Fruit fly (Drosophila melanogaster): ENCODE data around the gene sas.

sas gene

dm6 chr3R:7162356-7163289 is at the start of gene sas:
TSS of gene sas (plus strand) at chr3R:7162808.
- TF ChIP-seq usp (GFP tag; optimal IDR thresholded peaks at IDR 0.05) = no peak
- TF ChIP-seq psq (optimal IDR thresholded peaks at IDR 0.05) = no peak
- peak; percentile 69 for TF ChIP-seq Dll (optimal IDR thresholded peaks at IDR 0.05)
- no peak for TF ChIP-seq pan (optimal IDR thresholded peaks at IDR 0.05)
- no peak for TF ChIP-seq CG8478 (optimal IDR thresholded peaks at IDR 0.05)
- peak in 1 of 2 experiments; percentile 64 for TF ChIP-seq EcR (GFP tag; optimal IDR thresholded peaks at IDR 0.05)

- TF ChIP-seq Dll (optimal IDR thresholded peaks at IDR 0.05) (no peak), usp (GFP tag; optimal IDR thresholded peaks at IDR 0.05) (no peak), psq (optimal IDR thresholded peaks at IDR 0.05) (no peak), EcR (GFP tag; optimal IDR thresholded peaks at IDR 0.05) (no peak), pan (optimal IDR thresholded peaks at IDR 0.05) (no peak), CG8478 (optimal IDR thresholded peaks at IDR 0.05) (no peak)
Observed at dm6 chr3R:7112977-7113376, 49.6 kb upstream of the sas start.

dm6 chr3R:7116511-7116910 is 46.1 kb upstream of the sas start:
- TF ChIP-seq psq (optimal IDR thresholded peaks at IDR 0.05) = no peak
- no peak for TF ChIP-seq CG8478 (optimal IDR thresholded peaks at IDR 0.05)
- TF ChIP-seq pan (optimal IDR thresholded peaks at IDR 0.05) = no peak
- no peak for TF ChIP-seq usp (GFP tag; optimal IDR thresholded peaks at IDR 0.05)
- no peak for TF ChIP-seq Dll (optimal IDR thresholded peaks at IDR 0.05)
- TF ChIP-seq EcR (GFP tag; optimal IDR thresholded peaks at IDR 0.05) = no peak

- TF ChIP-seq CG8478 (optimal IDR thresholded peaks at IDR 0.05) (no peak), usp (GFP tag; optimal IDR thresholded peaks at IDR 0.05) (no peak), Dll (optimal IDR thresholded peaks at IDR 0.05) (no peak), EcR (GFP tag; optimal IDR thresholded peaks at IDR 0.05) (no peak), psq (optimal IDR thresholded peaks at IDR 0.05) (no peak)
Observed at dm6 chr3R:7117590-7117989, 45.0 kb upstream of the sas start, which contains the start of gene Mlp84B. TSS of gene Mlp84B (minus strand) at chr3R:7117732.

- TF ChIP-seq EcR (GFP tag; optimal IDR thresholded peaks at IDR 0.05) = peak; percentile 57 to 74
- no peak for TF ChIP-seq pan (optimal IDR thresholded peaks at IDR 0.05)
- TF ChIP-seq usp (GFP tag; optimal IDR thresholded peaks at IDR 0.05) = no peak
Observed at dm6 chr3R:7122172-7123072, 40.2 kb upstream of the sas start.

dm6 chr3R:7123073-7123572 is 39.5 kb upstream of the sas start:
- TF ChIP-seq EcR (GFP tag; optimal IDR thresholded peaks at IDR 0.05) (no peak), psq (optimal IDR thresholded peaks at IDR 0.05) (no peak), usp (GFP tag; optimal IDR thresholded peaks at IDR 0.05) (no peak), CG8478 (optimal IDR thresholded peaks at IDR 0.05) (no peak), Dll (optimal IDR thresholded peaks at IDR 0.05) (no peak), pan (optimal IDR thresholded peaks at IDR 0.05) (no peak)

- TF ChIP-seq psq (optimal IDR thresholded peaks at IDR 0.05) = no peak
- no peak for TF ChIP-seq usp (GFP tag; optimal IDR thresholded peaks at IDR 0.05)
- no peak for TF ChIP-seq pan (optimal IDR thresholded peaks at IDR 0.05)
- no peak for TF ChIP-seq Dll (optimal IDR thresholded peaks at IDR 0.05)
- peak; percentile 85 for TF ChIP-seq CG8478 (optimal IDR thresholded peaks at IDR 0.05)
- TF ChIP-seq EcR (GFP tag; optimal IDR thresholded peaks at IDR 0.05) = no peak
Observed at dm6 chr3R:7123699-7124098, 38.9 kb upstream of the sas start.

dm6 chr3R:7124109-7124639 is 38.4 kb upstream of the sas start, which contains the start of the genes Alh and CG10098:
TSS of gene Alh (minus strand) at chr3R:7124185.
TSS of gene CG10098 (plus strand) at chr3R:7124548.
- TF ChIP-seq psq (optimal IDR thresholded peaks at IDR 0.05) (no peak), CG8478 (optimal IDR thresholded peaks at IDR 0.05) (no peak), Dll (optimal IDR thresholded peaks at IDR 0.05) (no peak), usp (GFP tag; optimal IDR thresholded peaks at IDR 0.05) (no peak), pan (optimal IDR thresholded peaks at IDR 0.05) (no peak), EcR (GFP tag; optimal IDR thresholded peaks at IDR 0.05) (no peak)

- no peak for TF ChIP-seq pan (optimal IDR thresholded peaks at IDR 0.05)
- TF ChIP-seq Dll (optimal IDR thresholded peaks at IDR 0.05) = no peak
Observed at dm6 chr3R:7127966-7128365, 34.6 kb upstream of the sas start, which contains the start of gene CG10068. TSS of gene CG10068 (minus strand) at chr3R:7128027.

dm6 chr3R:7129280-7130069 is 33.1 kb upstream of the sas start, which contains the start of gene CG31248:
TSS of gene CG31248 (plus strand) at chr3R:7129320.
- TF ChIP-seq CG8478 (optimal IDR thresholded peaks at IDR 0.05) (no peak), Dll (optimal IDR thresholded peaks at IDR 0.05) (no peak), psq (optimal IDR thresholded peaks at IDR 0.05) (no peak)

- no peak for TF ChIP-seq psq (optimal IDR thresholded peaks at IDR 0.05)
- TF ChIP-seq pan (optimal IDR thresholded peaks at IDR 0.05) = no peak
- no peak for TF ChIP-seq EcR (GFP tag; optimal IDR thresholded peaks at IDR 0.05)
- no peak for TF ChIP-seq Dll (optimal IDR thresholded peaks at IDR 0.05)
- TF ChIP-seq CG8478 (optimal IDR thresholded peaks at IDR 0.05) = no peak
- TF ChIP-seq usp (GFP tag; optimal IDR thresholded peaks at IDR 0.05) = no peak
Observed at dm6 chr3R:7130827-7131226, 31.8 kb upstream of the sas start.
